Worm (Caenorhabditis elegans) whole organism, young adult: Measurements from ENCODE around the gene B0294.3.

Experiments used
- F23B12.7 ChIP-seq: sonication (generic microtip); optimal IDR thresholded peaks from 2 replicates; lab custom pipeline; 2017; ENCODE audit warnings: missing genetic modification characterization, mild to moderate bottlenecking, missing compliant biosample characterization, antibody characterized with exemption, moderate library complexity; ENCODE audit not compliant: insufficient read depth
- ama-1 ChIP-seq, 3 experiments: fragments of 150-350 bp in 1 of 3; sonication (generic microtip) in 2 of 3; optimal IDR thresholded peaks; 2 replicates each; lab custom pipeline; 2014 to 2018; ENCODE audit warnings: missing biosample characterization in 2 of 3, missing genetic modification characterization in 2 of 3, missing genetic modification reagents in 2 of 3
- attf-6 ChIP-seq: fragments of 200-800 bp; sonication (Bioruptor generic); IDR thresholded peaks from 2 replicates; pipeline ENCODE4 v1.3.6; 2022; ENCODE audit warnings: missing genetic modification reagents, missing genetic modification characterization, missing compliant biosample characterization
- rcor-1 ChIP-seq: fragments of 200-800 bp; sonication (Bioruptor generic); IDR thresholded peaks from 2 replicates; pipeline ENCODE4 v1.3.6; 2022; ENCODE audit warnings: missing genetic modification reagents, missing genetic modification characterization, missing compliant biosample characterization
- snpc-4 ChIP-seq, 5 experiments: fragments of 150-350 bp in 1 of 5; sonication (generic microtip) in 4 of 5; optimal IDR thresholded peaks; 2 replicates each; lab custom pipeline; 2014 to 2018; ENCODE audit warnings: missing genetic modification characterization in 5 of 5, missing biosample characterization in 3 of 5, antibody characterized with exemption in 2 of 5, mild to moderate bottlenecking in 2 of 5, missing compliant biosample characterization in 2 of 5, missing genotype in 2 of 5, moderate library complexity in 2 of 5, missing genetic modification reagents in 1 of 5
- ztf-3 ChIP-seq: fragments of 200-800 bp; sonication (Bioruptor generic); optimal IDR thresholded peaks from 2 replicates; lab custom pipeline; 2018; ENCODE audit warnings: mild to moderate bottlenecking, missing genetic modification characterization, missing compliant biosample characterization

ce11 chrX:1935438-1935837, 43.5 kb downstream of the B0294.3 start:
- TF ChIP-seq rcor-1 (GFP tag; lab: Robert Waterston, UW) (no peak), ztf-3 (GFP tag; lab: Kevin White, UChicago) (no peak), snpc-4 (GFP tag; optimal IDR thresholded peaks at IDR 0.05; lab: Kevin White, UChicago) (no peak), snpc-4 (tag; optimal IDR thresholded peaks at IDR 0.05; lab: Kevin White, UChicago) (no peak), F23B12.7 (tag; lab: Kevin White, UChicago) (no peak), attf-6 (GFP tag; lab: Robert Waterston, UW) (no peak), ama-1 (optimal IDR thresholded peaks at IDR 0.05; lab: Kevin White, UChicago) (no peak), ama-1 (GFP tag; optimal IDR thresholded peaks at IDR 0.05; lab: Kevin White, UChicago) (no peak)
